Worm (Caenorhabditis elegans): Measurements from ENCODE around the gene B0554.1.

Gene B0554.1

ce11 chrV:453569-453968 is 15.4 kb downstream of the B0554.1 start, which contains the start of gene nhr-98:
nhr-98 (plus strand) TSS chrV:453869.
- TF ChIP-seq aha-1 (tag) (peak; percentile 53), nhr-10 (tag; optimal IDR thresholded peaks at IDR 0.05) (no peak), ztf-11 (tag; optimal IDR thresholded peaks at IDR 0.05) (no peak)

DNA sequence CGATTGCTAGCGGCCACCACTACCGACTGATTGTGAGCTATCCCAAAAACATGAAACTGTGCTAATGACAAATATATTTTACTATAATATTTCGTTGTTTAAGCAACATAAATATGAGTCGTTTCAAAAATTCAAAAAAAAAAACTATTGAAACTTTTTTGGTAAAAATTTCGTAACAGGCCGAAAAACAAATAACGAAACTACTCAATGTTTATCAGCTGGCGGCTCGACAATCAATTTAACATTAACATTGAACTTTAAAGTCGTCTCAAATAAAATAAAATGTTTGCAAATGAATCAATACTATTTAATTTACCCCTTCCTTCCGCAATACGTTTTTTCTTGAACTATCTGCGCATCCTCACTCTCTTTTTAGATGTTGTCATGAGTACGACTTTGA is 19.6 kb downstream of the B0554.1 start:
- TF ChIP-seq saeg-2 (GFP tag; IDR thresholded peaks at IDR 0.05) (no peak), Y75B8A.6 (GFP tag; IDR thresholded peaks at IDR 0.05) (no peak), zfp-2 (tag; optimal IDR thresholded peaks at IDR 0.05) (no peak), dpl-1 (GFP tag; optimal IDR thresholded peaks at IDR 0.05) (no peak), unc-39 (tag; optimal IDR thresholded peaks at IDR 0.05) (no peak), nhr-10 (tag; optimal IDR thresholded peaks at IDR 0.05) (no peak), zip-2 (tag; optimal IDR thresholded peaks at IDR 0.05) (no peak), dmd-9 (GFP tag; IDR thresholded peaks at IDR 0.05) (no peak), nhr-76 (tag; optimal IDR thresholded peaks at IDR 0.05) (no peak), snpc-4 (tag; optimal IDR thresholded peaks at IDR 0.05) (no peak), Y48G9A.11 (GFP tag; IDR thresholded peaks at IDR 0.05) (no peak), nhr-102 (tag; optimal IDR thresholded peaks at IDR 0.05) (no peak), nhr-28 (tag; optimal IDR thresholded peaks at IDR 0.05) (peak; percentile 36), lin-1 (GFP tag; IDR thresholded peaks at IDR 0.05) (no peak), F10B5.3 (tag; optimal IDR thresholded peaks at IDR 0.05) (no peak), lin-15B (tag; optimal IDR thresholded peaks at IDR 0.05) (no peak), lim-7 (GFP tag; IDR thresholded peaks at IDR 0.05) (no peak), dve-1 (tag; optimal IDR thresholded peaks at IDR 0.05; ENCODE audit: insufficient read depth) (peak; percentile 23), daf-16 (GFP tag; optimal IDR thresholded peaks at IDR 0.05) (no peak), daf-16 (tag; optimal IDR thresholded peaks at IDR 0.05) (peak; percentile 62), nhr-6 (tag; optimal IDR thresholded peaks at IDR 0.05) (no peak), pqm-1 (tag; optimal IDR thresholded peaks at IDR 0.05) (peak; percentile 18), hlh-30 (tag; optimal IDR thresholded peaks at IDR 0.05; ENCODE audit: insufficient read depth) (no peak), duxl-1 (tag; optimal IDR thresholded peaks at IDR 0.05; ENCODE audit: poor library complexity) (no peak), ZK546.5 (tag; optimal IDR thresholded peaks at IDR 0.05) (no peak), aly-2 (tag; optimal IDR thresholded peaks at IDR 0.05) (no peak), nhr-111 (GFP tag; optimal IDR thresholded peaks at IDR 0.05) (no peak), mxl-3 (GFP tag; optimal IDR thresholded peaks at IDR 0.05) (no peak), nhr-25 (tag; optimal IDR thresholded peaks at IDR 0.05; ENCODE audit: borderline replicate concordance, insufficient read depth) (no peak), daf-8 (GFP tag; IDR thresholded peaks at IDR 0.05) (no peak), zip-11 (GFP tag; IDR thresholded peaks at IDR 0.05) (no peak), R02D3.7 (tag; optimal IDR thresholded peaks at IDR 0.05) (no peak), F37D6.2 (tag; optimal IDR thresholded peaks at IDR 0.05) (no peak), zag-1 (tag; optimal IDR thresholded peaks at IDR 0.05) (no peak)

- TF ChIP-seq daf-12 (tag; optimal IDR thresholded peaks at IDR 0.05) (no peak), mdt-29 (GFP tag; IDR thresholded peaks at IDR 0.05) (no peak), D1046.2 (GFP tag; IDR thresholded peaks at IDR 0.05) (no peak), nhr-77 (tag; optimal IDR thresholded peaks at IDR 0.05) (peak; percentile 66), rbr-2 (tag; optimal IDR thresholded peaks at IDR 0.05) (no peak), lin-13 (GFP tag; optimal IDR thresholded peaks at IDR 0.05) (no peak), dpl-1 (GFP tag; optimal IDR thresholded peaks at IDR 0.05) (no peak), set-16 (GFP tag; IDR thresholded peaks at IDR 0.05) (no peak), php-3 (GFP tag; IDR thresholded peaks at IDR 0.05) (peak; percentile 76), hlh-30 (tag; optimal IDR thresholded peaks at IDR 0.05; ENCODE audit: insufficient read depth) (peak; percentile 60), mdl-1 (tag; optimal IDR thresholded peaks at IDR 0.05) (no peak), ceh-62 (tag; optimal IDR thresholded peaks at IDR 0.05) (no peak), spr-3 (GFP tag; optimal IDR thresholded peaks at IDR 0.05) (no peak), ZK337.2 (GFP tag; IDR thresholded peaks at IDR 0.05) (no peak), madf-9 (GFP tag; conservative IDR thresholded peaks at IDR 0.05) (no peak), F49E8.2 (tag; optimal IDR thresholded peaks at IDR 0.05; ENCODE audit: borderline replicate concordance) (no peak), saeg-2 (GFP tag; IDR thresholded peaks at IDR 0.05) (no peak), aha-1 (tag) (no peak), nhr-25 (tag; optimal IDR thresholded peaks at IDR 0.05; ENCODE audit: borderline replicate concordance, insufficient read depth) (no peak), nhr-41 (GFP tag; IDR thresholded peaks at IDR 0.05) (no peak), mep-1 (tag; optimal IDR thresholded peaks at IDR 0.05) (no peak)
These were observed 21.3 kb downstream of the B0554.1 start, which contains the start of gene nhr-203 for ce11 chrV:459464-459863. nhr-203 (plus strand) TSS chrV:459795.

Measured in whole organism, L4 larva.